Worm (Caenorhabditis elegans) whole organism, L4 larva: ENCODE measurements around the gene tbx-38.

ENCODE experiments used
- lsy-2 ChIP-seq, 2 experiments: fragments of 150-350 bp in 1 of 2; sonication (generic microtip) in 1 of 2; optimal IDR thresholded peaks; 2 replicates each; lab custom pipeline; 2014 to 2017; ENCODE audit warnings: missing biosample characterization in 2 of 2, missing genetic modification characterization in 2 of 2
- php-3 ChIP-seq: fragments of 200-800 bp; sonication (Bioruptor generic); IDR thresholded peaks from 2 replicates; pipeline ENCODE4 v1.3.6; 2022; ENCODE audit warnings: missing genetic modification reagents, missing genetic modification characterization, missing compliant biosample characterization
- unc-130 ChIP-seq: sonication (generic microtip); optimal IDR thresholded peaks from 2 replicates; lab custom pipeline; 2016; ENCODE audit warnings: missing genetic modification reagents, missing genetic modification characterization, missing compliant biosample characterization

- TF ChIP-seq lsy-2 (tag; optimal IDR thresholded peaks at IDR 0.05; lab: Kevin White, UChicago) = no peak
- TF ChIP-seq php-3 = no peak
- no peak for TF ChIP-seq unc-130 (GFP tag; lab: Kevin White, UChicago)
Measured at ce11 chrIII:11777321-11777720, 8.5 kb downstream of the tbx-38 start, which contains the start of gene mdt-21.
